Worm (Caenorhabditis elegans) whole organism, L4/young adult: ENCODE data around the gene R160.13.
"Not testable (repeated sequence)": the region's sequence is repeated elsewhere in the genome, so short reads cannot be mapped to it uniquely, and the experiment has no call there.

Experiments
- W03F9.2 ChIP-seq: fragments of 150-350 bp; optimal IDR thresholded peaks from 2 replicates; lab custom pipeline; 2014; ENCODE audit warnings: missing biosample characterization, missing genetic modification characterization
- dao-5 ChIP-seq: sonication (generic microtip); optimal IDR thresholded peaks from 2 replicates; lab custom pipeline; 2016; ENCODE audit warnings: missing genotype, missing genetic modification characterization, moderate library complexity, missing compliant biosample characterization
- him-1 ChIP-seq: sonication (generic microtip); optimal IDR thresholded peaks from 2 replicates; lab custom pipeline; 2016; ENCODE audit warnings: missing genotype, missing genetic modification reagents, missing genetic modification characterization, missing compliant biosample characterization

The R160.13 gene

DNA sequence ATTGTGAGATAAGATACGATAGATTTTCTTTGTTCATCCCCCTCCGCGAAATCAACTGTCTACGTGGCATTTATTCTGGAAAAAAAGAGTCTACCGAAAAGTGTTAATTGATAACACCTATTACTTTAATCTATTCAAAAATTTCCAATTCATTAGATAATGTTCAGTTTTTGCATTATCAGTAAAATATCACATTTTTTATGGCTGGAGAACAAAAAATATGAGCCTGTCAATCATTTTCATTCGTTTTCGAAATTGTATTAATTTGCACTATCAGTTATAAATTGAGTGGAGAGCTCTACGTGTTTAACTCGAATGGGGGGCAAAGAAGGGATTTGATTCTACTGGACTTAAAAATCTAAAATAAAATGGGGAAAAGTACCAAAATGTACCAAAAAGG lies 12.3 kb downstream of the R160.13 start:
- TF ChIP-seq dao-5 (tag; lab: Kevin White, UChicago) (no peak), him-1 (tag; lab: Kevin White, UChicago) (no peak), W03F9.2 (tag; lab: Kevin White, UChicago) (no peak)

- TF ChIP-seq him-1 (tag; lab: Kevin White, UChicago) (no peak), W03F9.2 (tag; lab: Kevin White, UChicago) (no peak), dao-5 (tag; lab: Kevin White, UChicago) (no peak)
These were observed 13.8 kb downstream of the R160.13 start, which contains the start of gene F14H12.6 for ce11 chrX:4357467-4357866. TSS of gene F14H12.6 (minus strand) at chrX:4357567.

- TF ChIP-seq W03F9.2 (tag; lab: Kevin White, UChicago), result no peak
- no peak for TF ChIP-seq him-1 (tag; lab: Kevin White, UChicago)
- no peak for TF ChIP-seq dao-5 (tag; lab: Kevin White, UChicago)
These were observed 18.0 kb downstream of the R160.13 start, which contains the start of gene col-165 for ce11 chrX:4353318-4353717. TSS of gene col-165 (plus strand) at chrX:4353618.

DNA sequence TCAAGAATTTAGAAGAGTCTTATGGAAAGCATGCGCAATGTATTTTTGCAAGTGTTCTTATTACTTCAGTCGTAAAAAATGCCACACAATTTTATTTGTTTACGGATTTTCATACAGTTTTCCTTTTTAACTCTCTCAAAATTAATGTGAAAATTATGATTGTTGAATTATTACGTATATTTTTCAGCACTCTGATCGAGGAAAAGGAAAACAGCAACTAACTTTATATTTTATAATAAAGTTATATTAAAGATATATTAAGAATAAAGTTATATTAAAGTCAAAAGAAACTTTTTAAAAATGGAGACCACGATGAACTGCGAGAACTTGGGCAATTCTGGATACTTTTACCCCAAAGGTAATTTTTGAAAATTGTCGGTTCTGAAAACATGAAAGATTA lies 21.1 kb downstream of the R160.13 start, which contains the start of gene F14H12.2:
F14H12.2 (plus strand) TSS at position 301 of the 400 bp plus-strand sequence.
- TF ChIP-seq him-1 (tag; lab: Kevin White, UChicago) (no peak), W03F9.2 (tag; lab: Kevin White, UChicago) (no peak), dao-5 (tag; lab: Kevin White, UChicago) (no peak)

- TF ChIP-seq dao-5 (tag; lab: Kevin White, UChicago), result no peak
- no peak for TF ChIP-seq W03F9.2 (tag; lab: Kevin White, UChicago)
- no peak for TF ChIP-seq him-1 (tag; lab: Kevin White, UChicago)
These were observed 27.4 kb downstream of the R160.13 start, which contains the start of gene F14H12.3 for ce11 chrX:4343915-4344314. TSS of gene F14H12.3 (plus strand) at chrX:4344215.

DNA sequence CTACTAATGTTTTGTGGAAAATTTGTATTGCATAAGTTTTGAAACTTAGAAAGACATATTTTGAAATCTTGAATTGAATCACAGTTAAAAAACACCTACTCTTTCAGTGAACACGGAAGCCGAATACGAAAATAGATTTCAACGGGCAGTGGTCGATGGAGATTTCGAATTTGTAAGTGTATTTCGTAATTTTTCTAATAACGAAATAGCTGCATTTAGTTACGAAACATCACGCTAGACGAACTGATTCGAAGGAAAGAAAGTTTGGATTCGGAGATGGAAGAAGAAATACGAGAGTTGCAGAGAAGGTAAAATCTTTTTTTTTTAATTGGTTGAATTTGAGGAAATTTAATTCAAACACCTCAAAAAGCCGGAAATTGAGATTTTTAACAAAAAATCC lies 28.6 kb downstream of the R160.13 start:
- TF ChIP-seq dao-5 (tag; lab: Kevin White, UChicago), result no peak

ce11 chrX:4339332-4339731 lies 32.0 kb downstream of the R160.13 start, which contains the start of gene cst-1:
TSS of gene cst-1 (plus strand) at chrX:4339632.
- not testable (repeated sequence) for TF ChIP-seq dao-5, him-1, W03F9.2 (tag; lab: Kevin White, UChicago)

DNA sequence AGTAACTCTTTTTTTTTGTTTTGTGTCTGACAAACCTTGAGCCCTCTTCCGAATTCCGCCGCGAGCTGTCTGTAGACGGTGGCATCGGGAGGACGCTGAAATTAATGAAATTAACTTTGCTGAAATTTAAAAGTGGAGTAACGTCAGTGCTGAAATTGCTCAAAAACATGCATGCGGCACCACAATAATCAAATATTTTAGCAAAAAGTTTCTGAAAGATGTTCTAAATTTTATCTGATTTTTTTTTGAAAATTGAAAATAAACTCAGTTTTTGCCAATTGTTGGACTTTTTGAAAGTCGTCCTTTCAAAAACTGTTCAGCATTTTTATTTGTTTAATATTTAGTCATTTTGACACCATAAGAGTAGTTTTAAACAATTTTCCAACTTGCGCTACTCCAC lies 35.4 kb downstream of the R160.13 start, which contains the start of gene cst-2:
cst-2 (minus strand) TSS at position 101 of the 400 bp plus-strand sequence.
- not testable (repeated sequence) for TF ChIP-seq W03F9.2, dao-5, him-1 (tag; lab: Kevin White, UChicago)

DNA sequence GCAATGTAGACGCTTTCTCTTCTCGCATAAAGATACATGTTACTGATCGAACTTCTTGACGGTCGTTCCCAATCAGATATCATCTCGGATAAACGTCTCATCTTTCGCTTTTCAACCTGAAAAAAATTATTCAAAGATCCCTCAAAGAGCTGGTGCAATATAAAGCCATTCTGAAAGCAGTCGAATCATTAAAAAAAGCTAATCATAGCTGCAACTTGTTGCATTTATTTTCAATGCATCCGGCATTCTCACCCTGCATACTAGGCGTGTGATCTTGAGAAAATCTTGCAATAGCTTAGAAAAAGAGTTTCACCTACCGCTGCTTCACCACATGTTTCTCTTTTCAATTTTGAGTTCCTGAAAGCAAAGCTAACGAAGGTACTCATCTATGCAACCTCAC lies 39.0 kb downstream of the R160.13 start, which contains the start of gene C24A8.6:
C24A8.6 (minus strand) TSS at position 101 of the 400 bp plus-strand sequence.
- TF ChIP-seq W03F9.2, him-1, dao-5 (tag; lab: Kevin White, UChicago): not testable (repeated sequence)

DNA sequence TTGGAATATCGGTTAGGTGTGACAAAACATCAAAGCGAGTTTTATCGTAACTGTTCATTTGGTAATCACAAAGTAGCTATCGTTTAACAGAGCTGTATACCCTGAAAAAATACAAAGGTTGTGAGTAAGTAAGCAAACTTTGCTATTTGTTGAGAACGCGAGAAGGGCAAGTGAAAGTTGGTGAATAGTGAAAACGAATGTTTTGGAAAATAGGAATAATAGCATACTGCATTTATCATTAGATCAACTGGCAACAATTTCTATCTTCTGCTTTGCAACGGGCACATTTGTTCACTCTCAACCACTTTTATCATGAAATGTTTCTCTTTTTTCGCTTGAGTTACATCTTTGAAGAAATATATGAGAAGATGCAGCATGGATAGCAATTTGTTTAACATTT lies 42.5 kb downstream of the R160.13 start, which contains the start of gene C24A8.5:
C24A8.5 (minus strand) TSS at position 101 of the 400 bp plus-strand sequence.
- TF ChIP-seq him-1 (tag; lab: Kevin White, UChicago), result no peak
- TF ChIP-seq dao-5 (tag; lab: Kevin White, UChicago), result no peak
- TF ChIP-seq W03F9.2 (tag; lab: Kevin White, UChicago), result no peak

- TF ChIP-seq W03F9.2 (tag; lab: Kevin White, UChicago) (no peak), him-1 (tag; lab: Kevin White, UChicago) (no peak), dao-5 (tag; lab: Kevin White, UChicago) (no peak)
These were observed 48.4 kb downstream of the R160.13 start for ce11 chrX:4322847-4323455.
